Worm (Caenorhabditis elegans) whole organism, L2 larva: Measurements from ENCODE around the gene srw-109.

Experiments
- Y55F3AM.14 ChIP-seq: fragments of 200-800 bp; sonication (Bioruptor generic); optimal IDR thresholded peaks from 2 replicates; lab custom pipeline; 2018; ENCODE audit warnings: mild to moderate bottlenecking, missing genetic modification characterization, missing compliant biosample characterization
- alr-1 ChIP-seq: fragments of 150-350 bp; optimal IDR thresholded peaks from 2 replicates; lab custom pipeline; 2014; ENCODE audit warnings: missing biosample characterization, missing genetic modification characterization
- aly-2 ChIP-seq: fragments of 150-350 bp; optimal IDR thresholded peaks from 2 replicates; lab custom pipeline; 2014; ENCODE audit warnings: missing biosample characterization, missing genetic modification characterization
- ama-1 ChIP-seq: fragments of 150-350 bp; optimal IDR thresholded peaks from 2 replicates; lab custom pipeline; 2018; ENCODE audit warnings: inconsistent platforms
- ceh-16 ChIP-seq: fragments of 150-350 bp; optimal IDR thresholded peaks from 2 replicates; lab custom pipeline; 2014; ENCODE audit warnings: missing biosample characterization, missing genetic modification characterization
- ceh-82 ChIP-seq: fragments of 150-350 bp; optimal IDR thresholded peaks from 2 replicates; lab custom pipeline; 2014; ENCODE audit warnings: missing biosample characterization, missing genetic modification characterization
- crh-2 ChIP-seq: sonication (generic microtip); optimal IDR thresholded peaks from 2 replicates; lab custom pipeline; 2017; ENCODE audit warnings: missing biosample characterization, missing genetic modification characterization
- egl-27 ChIP-seq: sonication (generic microtip); optimal IDR thresholded peaks from 3 replicates; lab custom pipeline; 2017; ENCODE audit warnings: missing biosample characterization, missing genetic modification reagents, missing genetic modification characterization
- elt-1 ChIP-seq: fragments of 150-350 bp; optimal IDR thresholded peaks from 2 replicates; lab custom pipeline; 2014; ENCODE audit warnings: missing biosample characterization, missing genetic modification characterization
- elt-3 ChIP-seq: sonication (generic microtip); optimal IDR thresholded peaks from 2 replicates; lab custom pipeline; 2017; ENCODE audit warnings: missing biosample characterization, missing genetic modification characterization
- fos-1 ChIP-seq: fragments of 150-350 bp; optimal IDR thresholded peaks from 2 replicates; lab custom pipeline; 2014; ENCODE audit warnings: missing biosample characterization, missing genetic modification characterization
- lin-11 ChIP-seq: fragments of 150-350 bp; sonication (generic microtip); optimal IDR thresholded peaks from 2 replicates; lab custom pipeline; 2014; ENCODE audit warnings: missing biosample characterization, missing genetic modification characterization, inconsistent platforms, mixed read lengths
- lin-13 ChIP-seq: fragments of 150-350 bp; optimal IDR thresholded peaks from 2 replicates; lab custom pipeline; 2014; ENCODE audit warnings: missing biosample characterization, missing genetic modification reagents, missing genetic modification characterization
- lin-39 ChIP-seq: fragments of 150-350 bp; optimal IDR thresholded peaks from 2 replicates; lab custom pipeline; 2014; ENCODE audit warnings: missing biosample characterization, missing genetic modification reagents, missing genetic modification characterization
- lsy-2 ChIP-seq, 2 experiments: fragments of 150-350 bp in 1 of 2; sonication (generic microtip) in 1 of 2; optimal IDR thresholded peaks; 2 replicates each; lab custom pipeline; 2014 to 2017; ENCODE audit warnings: missing biosample characterization in 2 of 2, missing genetic modification characterization in 2 of 2
- mab-5 ChIP-seq: fragments of 150-350 bp; optimal IDR thresholded peaks from 2 replicates; lab custom pipeline; 2014; ENCODE audit warnings: missing biosample characterization, missing genetic modification characterization
- mdl-1 ChIP-seq, 2 experiments: fragments of 150-350 bp in 1 of 2; sonication (generic microtip) in 1 of 2; optimal IDR thresholded peaks; 2 replicates each; lab custom pipeline; 2017; ENCODE audit warnings: missing biosample characterization in 2 of 2, missing genetic modification characterization in 2 of 2
- nhr-10 ChIP-seq: sonication (generic microtip); optimal IDR thresholded peaks from 2 replicates; lab custom pipeline; 2017; ENCODE audit warnings: missing biosample characterization, missing genetic modification characterization
- nhr-11 ChIP-seq: fragments of 150-350 bp; optimal IDR thresholded peaks from 2 replicates; lab custom pipeline; 2014; ENCODE audit warnings: missing biosample characterization, missing genetic modification characterization
- nhr-129 ChIP-seq: fragments of 150-350 bp; optimal IDR thresholded peaks from 2 replicates; lab custom pipeline; 2014; ENCODE audit warnings: missing biosample characterization, missing genetic modification characterization
- nhr-21 ChIP-seq: fragments of 150-350 bp; optimal IDR thresholded peaks from 2 replicates; lab custom pipeline; 2014; ENCODE audit warnings: missing biosample characterization, missing genetic modification characterization
- nhr-23 ChIP-seq: fragments of 150-350 bp; optimal IDR thresholded peaks from 2 replicates; lab custom pipeline; 2014; ENCODE audit warnings: missing biosample characterization, missing genetic modification reagents, missing genetic modification characterization
- nhr-237 ChIP-seq: fragments of 150-350 bp; optimal IDR thresholded peaks from 2 replicates; lab custom pipeline; 2014; ENCODE audit warnings: missing biosample characterization, missing genetic modification characterization
- nhr-25 ChIP-seq: fragments of 150-350 bp; sonication (generic microtip); optimal IDR thresholded peaks from 3 replicates; lab custom pipeline; 2014; ENCODE audit warnings: missing biosample characterization, missing genetic modification characterization
- nhr-77 ChIP-seq: fragments of 150-350 bp; optimal IDR thresholded peaks from 2 replicates; lab custom pipeline; 2014; ENCODE audit warnings: missing biosample characterization, missing genetic modification characterization
- skn-1 ChIP-seq: sonication (generic microtip); optimal IDR thresholded peaks from 2 replicates; lab custom pipeline; 2017; ENCODE audit warnings: missing biosample characterization, missing genetic modification characterization
- sma-9 ChIP-seq, 2 experiments: fragments of 150-350 bp in 1 of 2; sonication (generic microtip) in 1 of 2; optimal IDR thresholded peaks; 2 replicates each; lab custom pipeline; 2014 to 2016; ENCODE audit warnings: missing genetic modification characterization in 2 of 2, mild to moderate bottlenecking in 1 of 2, missing biosample characterization in 1 of 2, missing compliant biosample characterization in 1 of 2, missing genetic modification reagents in 1 of 2, moderate library complexity in 1 of 2
- snpc-4 ChIP-seq: fragments of 150-350 bp; optimal IDR thresholded peaks from 2 replicates; lab custom pipeline; 2014; ENCODE audit warnings: missing biosample characterization, missing genetic modification characterization
- unc-39 ChIP-seq: fragments of 150-350 bp; optimal IDR thresholded peaks from 2 replicates; lab custom pipeline; 2014; ENCODE audit warnings: missing biosample characterization, missing genetic modification characterization
- unc-55 ChIP-seq: fragments of 150-350 bp; sonication (generic microtip); optimal IDR thresholded peaks from 3 replicates; lab custom pipeline; 2014; ENCODE audit warnings: missing biosample characterization, missing genetic modification reagents, missing genetic modification characterization
- zag-1 ChIP-seq: fragments of 150-350 bp; optimal IDR thresholded peaks from 2 replicates; lab custom pipeline; 2014; ENCODE audit warnings: missing biosample characterization, missing genetic modification characterization
- ztf-11 ChIP-seq: sonication (generic microtip); optimal IDR thresholded peaks from 2 replicates; lab custom pipeline; 2017; ENCODE audit warnings: missing biosample characterization, missing genetic modification characterization
- ztf-4 ChIP-seq: fragments of 150-350 bp; optimal IDR thresholded peaks from 2 replicates; lab custom pipeline; 2014; ENCODE audit warnings: missing biosample characterization, missing genetic modification characterization

The srw-109 gene

DNA sequence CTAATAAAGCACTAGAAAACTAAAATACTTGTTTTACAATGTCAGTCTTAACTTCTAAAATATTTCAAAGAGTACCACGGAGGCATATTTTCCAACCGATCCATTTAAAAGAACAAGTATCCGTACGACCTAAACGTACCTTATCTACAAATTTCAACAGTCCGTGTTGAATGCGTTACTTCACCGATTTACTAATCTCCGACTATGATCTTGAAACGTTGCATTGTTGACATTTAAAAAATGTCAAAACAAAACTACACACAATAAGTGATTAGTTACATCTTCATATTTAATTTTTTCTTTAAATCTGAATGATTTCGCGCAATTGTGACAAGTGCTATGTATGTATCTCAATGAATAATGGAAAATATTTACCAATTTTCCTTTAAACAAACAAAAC, 10.9 kb downstream of the srw-109 start:
- TF ChIP-seq elt-1 (tag; lab: Kevin White, UChicago) (peak; percentile 72), unc-55 (GFP tag; lab: Kevin White, UChicago) (no peak), sma-9 (GFP tag; optimal IDR thresholded peaks at IDR 0.05; lab: Kevin White, UChicago) (peak; percentile 66), sma-9 (tag; optimal IDR thresholded peaks at IDR 0.05; lab: Kevin White, UChicago) (no peak), nhr-25 (tag; lab: Kevin White, UChicago) (peak; percentile 24), lsy-2 (tag; optimal IDR thresholded peaks at IDR 0.05; lab: Kevin White, UChicago) (no peak), ceh-16 (tag; lab: Kevin White, UChicago) (peak; percentile 61)

ce11 chrV:596923-597322, 11.8 kb downstream of the srw-109 start:
- TF ChIP-seq unc-39 (tag; lab: Kevin White, UChicago) (no peak), lin-39 (tag; lab: Kevin White, UChicago) (no peak), zag-1 (tag; lab: Kevin White, UChicago) (no peak), sma-9 (GFP tag; optimal IDR thresholded peaks at IDR 0.05; lab: Kevin White, UChicago) (peak; percentile 76), sma-9 (tag; optimal IDR thresholded peaks at IDR 0.05; lab: Kevin White, UChicago) (no peak), ceh-16 (tag; lab: Kevin White, UChicago) (peak; percentile 83), elt-1 (tag; lab: Kevin White, UChicago) (peak; percentile 29)

- no peak for TF ChIP-seq nhr-129 (tag; lab: Kevin White, UChicago)
- no peak for TF ChIP-seq nhr-237 (tag; lab: Kevin White, UChicago)
- TF ChIP-seq lin-39 (tag; lab: Kevin White, UChicago): no peak
- TF ChIP-seq mdl-1 (tag; optimal IDR thresholded peaks at IDR 0.05; lab: Kevin White, UChicago): no peak
- TF ChIP-seq nhr-11 (tag; lab: Kevin White, UChicago): no peak
- TF ChIP-seq nhr-77 (tag; lab: Kevin White, UChicago): no peak
- no peak for TF ChIP-seq nhr-23 (tag; lab: Kevin White, UChicago)
- TF ChIP-seq alr-1 (tag; lab: Kevin White, UChicago): no peak
- TF ChIP-seq aly-2: no peak
- no peak for TF ChIP-seq unc-55 (GFP tag; lab: Kevin White, UChicago)
- no peak for TF ChIP-seq ama-1
- TF ChIP-seq nhr-10 (tag; lab: Kevin White, UChicago): no peak
- TF ChIP-seq elt-3 (tag; lab: Kevin White, UChicago): no peak
- TF ChIP-seq Y55F3AM.14 (GFP tag; lab: Kevin White, UChicago): no peak
- TF ChIP-seq ceh-82 (tag; lab: Kevin White, UChicago): no peak
- TF ChIP-seq, all 48 proteins: peak for 0
Measured at ce11 chrV:592959-593358, 15.8 kb downstream of the srw-109 start, which contains the start of gene ZK488.5. TSS of gene ZK488.5 (plus strand) at chrV:593259.

DNA sequence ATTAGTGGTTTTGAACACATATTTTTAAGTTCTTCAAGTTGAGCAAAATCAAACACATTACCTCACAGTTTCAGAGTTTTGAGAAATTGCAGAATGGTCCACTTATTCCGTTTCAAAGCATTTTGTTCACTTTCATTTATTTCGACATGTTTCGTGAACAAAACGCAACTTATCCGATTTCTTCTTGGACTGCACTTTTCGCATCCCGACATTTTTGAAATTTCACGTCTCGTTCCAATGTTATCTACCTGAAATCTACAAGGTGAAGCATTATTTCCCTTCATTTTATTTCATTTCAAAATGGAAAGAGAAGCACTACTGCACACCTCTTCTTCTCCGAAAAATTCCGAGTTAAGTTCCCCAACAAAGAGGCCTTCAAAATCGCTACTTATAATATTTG, 18.6 kb downstream of the srw-109 start, which contains the start of gene ZK488.6:
Gene ZK488.6 (plus strand): TSS at position 301 of the 400 bp plus-strand sequence.
- no peak for TF ChIP-seq zag-1 (tag; lab: Kevin White, UChicago)
- TF ChIP-seq nhr-10 (tag; lab: Kevin White, UChicago): no peak
- no peak for TF ChIP-seq alr-1 (tag; lab: Kevin White, UChicago)
- no peak for TF ChIP-seq ztf-11 (tag; lab: Kevin White, UChicago)
- TF ChIP-seq nhr-77 (tag; lab: Kevin White, UChicago): no peak
- TF ChIP-seq nhr-21 (tag; lab: Kevin White, UChicago): no peak
- no peak for TF ChIP-seq mab-5 (tag; lab: Kevin White, UChicago)
- no peak for TF ChIP-seq nhr-11 (tag; lab: Kevin White, UChicago)
- no peak for TF ChIP-seq egl-27 (tag; lab: Kevin White, UChicago)
- TF ChIP-seq lin-13: no peak
- TF ChIP-seq unc-39 (tag; lab: Kevin White, UChicago): no peak
- TF ChIP-seq skn-1: no peak
- no peak for TF ChIP-seq ceh-16 (tag; lab: Kevin White, UChicago)

- TF ChIP-seq snpc-4 (tag; lab: Kevin White, UChicago): no peak
- no peak for TF ChIP-seq nhr-25 (tag; lab: Kevin White, UChicago)
- TF ChIP-seq alr-1 (tag; lab: Kevin White, UChicago): no peak
- no peak for TF ChIP-seq skn-1
- TF ChIP-seq ztf-4: no peak
- no peak for TF ChIP-seq lsy-2 (tag; optimal IDR thresholded peaks at IDR 0.05; lab: Kevin White, UChicago)
- TF ChIP-seq mab-5 (tag; lab: Kevin White, UChicago): no peak
- TF ChIP-seq ceh-82 (tag; lab: Kevin White, UChicago): no peak
- TF ChIP-seq fos-1 (tag; lab: Kevin White, UChicago): no peak
- TF ChIP-seq lin-11 (tag; lab: Kevin White, UChicago): no peak
- TF ChIP-seq lin-39 (tag; lab: Kevin White, UChicago): no peak
- TF ChIP-seq crh-2 (tag; lab: Kevin White, UChicago): no peak
- TF ChIP-seq sma-9 (GFP tag; optimal IDR thresholded peaks at IDR 0.05; lab: Kevin White, UChicago): no peak
- TF ChIP-seq sma-9 (tag; optimal IDR thresholded peaks at IDR 0.05; lab: Kevin White, UChicago): no peak
Measured at ce11 chrV:587818-588217, 20.9 kb downstream of the srw-109 start, which contains the start of gene K06H6.1. TSS of gene K06H6.1 (plus strand) at chrV:588118.
